Worm (Caenorhabditis elegans) whole organism, L1 larva: ENCODE measurements around the gene ins-15.

Source experiments
- C16A3.4 ChIP-seq: fragments of 150-350 bp; optimal IDR thresholded peaks from 2 replicates; lab custom pipeline; 2014; ENCODE audit warnings: missing biosample characterization, missing genetic modification characterization
- Y116A8C.19 ChIP-seq: sonication (generic microtip); optimal IDR thresholded peaks from 2 replicates; lab custom pipeline; 2016; ENCODE audit warnings: missing compliant biosample characterization, missing genetic modification characterization, borderline replicate concordance
- blmp-1 ChIP-seq: fragments of 150-350 bp; optimal IDR thresholded peaks from 2 replicates; lab custom pipeline; 2014; ENCODE audit warnings: missing biosample characterization, missing genetic modification characterization
- ceh-82 ChIP-seq, 3 experiments: fragments of 150-350 bp in 1 of 3; sonication (generic microtip) in 2 of 3; optimal IDR thresholded peaks; 2 replicates each; lab custom pipeline; 2014 to 2017; ENCODE audit warnings: missing biosample characterization in 3 of 3, missing genetic modification characterization in 3 of 3
- ceh-88 ChIP-seq: fragments of 200-800 bp; sonication (Bioruptor generic); IDR thresholded peaks from 2 replicates; pipeline ENCODE4 v1.3.6; 2022; ENCODE audit warnings: missing genetic modification characterization, missing compliant biosample characterization
- ces-1 ChIP-seq: fragments of 150-350 bp; optimal IDR thresholded peaks from 2 replicates; lab custom pipeline; 2014; ENCODE audit warnings: missing biosample characterization, missing genetic modification reagents, missing genetic modification characterization
- dpl-1 ChIP-seq, 3 experiments: fragments of 150-350 bp in 2 of 3; sonication (generic microtip) in 1 of 3; optimal IDR thresholded peaks; 2 replicates each; lab custom pipeline; 2014 to 2017; ENCODE audit warnings: missing biosample characterization in 3 of 3, missing genetic modification characterization in 3 of 3, missing genetic modification reagents in 3 of 3
- dsc-1 ChIP-seq: sonication (generic microtip); optimal IDR thresholded peaks from 2 replicates; lab custom pipeline; 2016; ENCODE audit warnings: mild to moderate bottlenecking, missing genetic modification characterization, missing compliant biosample characterization
- efl-1 ChIP-seq, 4 experiments: fragments of 150-350 bp; optimal IDR thresholded peaks in 3 of 4; peaks in 1 of 4; 1 replicate in 1 of 4; 2 replicates in 3 of 4; lab custom pipeline; 2014; ENCODE audit warnings: missing biosample characterization in 2 of 4, missing genetic modification characterization in 2 of 4, missing genetic modification reagents in 2 of 4
- efl-3 ChIP-seq: fragments of 200-800 bp; sonication (Bioruptor generic); optimal IDR thresholded peaks from 2 replicates; lab custom pipeline; 2018; ENCODE audit warnings: mild to moderate bottlenecking, missing genetic modification characterization, missing compliant biosample characterization
- elt-2 ChIP-seq: sonication (generic microtip); optimal IDR thresholded peaks from 2 replicates; lab custom pipeline; 2016; ENCODE audit warnings: missing genetic modification characterization, mild to moderate bottlenecking, inconsistent platforms, missing compliant biosample characterization, missing genetic modification reagents
- elt-3 ChIP-seq, 6 experiments: fragments of 150-350 bp in 1 of 6; sonication (generic microtip); optimal IDR thresholded peaks; 2 replicates each; lab custom pipeline; 2017 to 2018; ENCODE audit warnings: missing biosample characterization in 6 of 6, missing genetic modification characterization in 6 of 6, inconsistent platforms in 1 of 6
- fkh-10 ChIP-seq: sonication (generic microtip); optimal IDR thresholded peaks from 2 replicates; lab custom pipeline; 2017; ENCODE audit warnings: missing biosample characterization, missing genetic modification reagents, missing genetic modification characterization
- fkh-8 ChIP-seq: sonication (generic microtip); optimal IDR thresholded peaks from 2 replicates; lab custom pipeline; 2016; ENCODE audit warnings: mild to moderate bottlenecking, missing genetic modification characterization, missing compliant biosample characterization
- hpl-2 ChIP-seq: fragments of 150-350 bp; optimal IDR thresholded peaks from 2 replicates; lab custom pipeline; 2014; ENCODE audit warnings: missing biosample characterization, missing genetic modification reagents, missing genetic modification characterization
- isw-1 ChIP-seq: fragments of 200-800 bp; sonication (Bioruptor generic); IDR thresholded peaks from 2 replicates; pipeline ENCODE4 v1.3.6; 2022; ENCODE audit warnings: missing genetic modification characterization, missing compliant biosample characterization
- lin-13 ChIP-seq: fragments of 150-350 bp; optimal IDR thresholded peaks from 2 replicates; lab custom pipeline; 2014; ENCODE audit warnings: missing biosample characterization, missing genetic modification reagents, missing genetic modification characterization
- lin-14 ChIP-seq: fragments of 200-800 bp; sonication (Bioruptor generic); optimal IDR thresholded peaks from 2 replicates; lab custom pipeline; 2018; ENCODE audit warnings: mild to moderate bottlenecking, missing genetic modification characterization, moderate library complexity, missing compliant biosample characterization
- lin-35 ChIP-seq, 2 experiments: fragments of 150-350 bp; optimal IDR thresholded peaks; 2 replicates each; lab custom pipeline; 2014; ENCODE audit warnings: missing biosample characterization in 2 of 2, missing genetic modification characterization in 2 of 2, missing genetic modification reagents in 2 of 2
- lir-3 ChIP-seq: sonication (generic microtip); optimal IDR thresholded peaks from 2 replicates; lab custom pipeline; 2016; ENCODE audit warnings: mild to moderate bottlenecking, missing genetic modification characterization, moderate library complexity, missing compliant biosample characterization; ENCODE audit not compliant: poor library complexity
- lsy-2 ChIP-seq, 2 experiments: fragments of 150-350 bp; optimal IDR thresholded peaks; 2 replicates each; lab custom pipeline; 2014; ENCODE audit warnings: missing biosample characterization in 2 of 2, missing genetic modification characterization in 2 of 2
- mab-9 ChIP-seq: fragments of 200-800 bp; sonication (Bioruptor generic); IDR thresholded peaks from 2 replicates; pipeline ENCODE4 v1.3.6; 2022; ENCODE audit warnings: missing genetic modification reagents, missing genetic modification characterization, missing compliant biosample characterization
- mdl-1 ChIP-seq, 2 experiments: fragments of 150-350 bp; optimal IDR thresholded peaks; 2 replicates each; lab custom pipeline; 2014 to 2017; ENCODE audit warnings: missing biosample characterization in 2 of 2, missing genetic modification characterization in 2 of 2, inconsistent platforms in 1 of 2
- mef-2 ChIP-seq: fragments of 150-350 bp; optimal IDR thresholded peaks from 2 replicates; lab custom pipeline; 2014; ENCODE audit warnings: missing biosample characterization, missing genetic modification characterization
- nhr-11 ChIP-seq: fragments of 150-350 bp; optimal IDR thresholded peaks from 2 replicates; lab custom pipeline; 2014; ENCODE audit warnings: missing biosample characterization, missing genetic modification characterization
- nhr-12 ChIP-seq: sonication (generic microtip); optimal IDR thresholded peaks from 2 replicates; lab custom pipeline; 2017; ENCODE audit warnings: missing biosample characterization, missing genetic modification characterization
- nhr-19 ChIP-seq: fragments of 200-800 bp; sonication (Bioruptor generic); conservative IDR thresholded peaks from 2 replicates; pipeline ENCODE4 v1.3.6; 2022; ENCODE audit warnings: missing genetic modification characterization, missing compliant biosample characterization
- nhr-237 ChIP-seq: fragments of 150-350 bp; optimal IDR thresholded peaks from 2 replicates; lab custom pipeline; 2014; ENCODE audit warnings: missing biosample characterization, missing genetic modification characterization
- nhr-28 ChIP-seq: fragments of 150-350 bp; optimal IDR thresholded peaks from 2 replicates; lab custom pipeline; 2014; ENCODE audit warnings: missing biosample characterization, missing genetic modification characterization
- nhr-71 ChIP-seq: sonication (generic microtip); optimal IDR thresholded peaks from 2 replicates; lab custom pipeline; 2016; ENCODE audit warnings: mild to moderate bottlenecking, missing genetic modification characterization, moderate library complexity, missing compliant biosample characterization
- nhr-76 ChIP-seq: sonication (generic microtip); optimal IDR thresholded peaks from 2 replicates; lab custom pipeline; 2017; ENCODE audit warnings: missing biosample characterization, missing genetic modification characterization
- nhr-77 ChIP-seq: fragments of 150-350 bp; optimal IDR thresholded peaks from 2 replicates; lab custom pipeline; 2014; ENCODE audit warnings: missing biosample characterization, missing genetic modification characterization
- nhr-84 ChIP-seq: sonication (generic microtip); optimal IDR thresholded peaks from 2 replicates; lab custom pipeline; 2017; ENCODE audit warnings: missing biosample characterization, missing genetic modification characterization
- pqm-1 ChIP-seq: sonication (generic microtip); optimal IDR thresholded peaks from 3 replicates; lab custom pipeline; 2017; ENCODE audit warnings: missing biosample characterization, missing genetic modification characterization
- rnt-1 ChIP-seq: sonication (generic microtip); optimal IDR thresholded peaks from 2 replicates; lab custom pipeline; 2016; ENCODE audit warnings: mild to moderate bottlenecking, missing genetic modification characterization, moderate library complexity, missing compliant biosample characterization
- snu-23 ChIP-seq: sonication (generic microtip); optimal IDR thresholded peaks from 2 replicates; lab custom pipeline; 2016; ENCODE audit warnings: missing genetic modification characterization, missing compliant biosample characterization
- sox-4 ChIP-seq: sonication (generic microtip); optimal IDR thresholded peaks from 2 replicates; lab custom pipeline; 2016; ENCODE audit warnings: missing genetic modification characterization, missing compliant biosample characterization
- sup-37 ChIP-seq: fragments of 200-800 bp; sonication (Bioruptor generic); optimal IDR thresholded peaks from 2 replicates; lab custom pipeline; 2018; ENCODE audit warnings: mild to moderate bottlenecking, missing genetic modification characterization, missing compliant biosample characterization
- swsn-7 ChIP-seq: sonication (generic microtip); optimal IDR thresholded peaks from 2 replicates; lab custom pipeline; 2016; ENCODE audit warnings: missing genetic modification characterization, missing compliant biosample characterization
- tlp-1 ChIP-seq: fragments of 150-350 bp; optimal IDR thresholded peaks from 2 replicates; lab custom pipeline; 2014; ENCODE audit warnings: missing biosample characterization, missing genetic modification characterization
- unc-30 ChIP-seq: sonication (generic microtip); optimal IDR thresholded peaks from 2 replicates; lab custom pipeline; 2017; ENCODE audit warnings: missing biosample characterization, missing genetic modification characterization
- unc-98 ChIP-seq: fragments of 200-800 bp; sonication (Bioruptor generic); IDR thresholded peaks from 2 replicates; pipeline ENCODE4 v1.3.6; 2022; ENCODE audit warnings: missing genetic modification characterization, missing compliant biosample characterization
- xbp-1 ChIP-seq: sonication (generic microtip); optimal IDR thresholded peaks from 2 replicates; lab custom pipeline; 2016; ENCODE audit warnings: missing genetic modification characterization, missing compliant biosample characterization
- zag-1 ChIP-seq: fragments of 150-350 bp; optimal IDR thresholded peaks from 2 replicates; lab custom pipeline; 2014; ENCODE audit warnings: missing biosample characterization, missing genetic modification characterization

Gene ins-15

DNA sequence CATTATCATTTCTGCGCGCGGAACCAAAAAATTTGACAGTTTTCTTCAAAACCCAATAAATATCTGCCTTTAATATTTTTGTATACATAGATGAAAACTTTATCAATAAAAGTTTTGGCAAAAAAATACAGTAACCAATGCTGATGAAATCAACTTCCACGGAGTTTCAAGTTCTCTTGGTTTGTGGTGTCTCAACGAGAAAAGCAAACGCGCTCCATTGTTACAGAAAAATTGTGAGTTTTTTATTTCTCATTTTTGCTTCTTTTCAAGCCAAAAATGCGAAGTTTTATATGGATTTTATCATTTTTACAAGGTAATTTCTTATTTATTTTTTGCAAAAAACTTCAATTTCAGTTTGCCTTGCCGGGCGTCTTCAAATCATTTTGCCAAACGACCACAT is 9.9 kb downstream of the ins-15 start, which contains the start of gene T14B4.3 (continued):
- TF ChIP-seq sup-37 (GFP tag; lab: Kevin White, UChicago), result no peak
- TF ChIP-seq lir-3, result peak; percentile 77
- TF ChIP-seq Y116A8C.19 (tag; lab: Kevin White, UChicago), result no peak
- TF ChIP-seq xbp-1 (tag; lab: Kevin White, UChicago), result peak; percentile 50
- TF ChIP-seq, all 84 proteins: peak for 40

DNA sequence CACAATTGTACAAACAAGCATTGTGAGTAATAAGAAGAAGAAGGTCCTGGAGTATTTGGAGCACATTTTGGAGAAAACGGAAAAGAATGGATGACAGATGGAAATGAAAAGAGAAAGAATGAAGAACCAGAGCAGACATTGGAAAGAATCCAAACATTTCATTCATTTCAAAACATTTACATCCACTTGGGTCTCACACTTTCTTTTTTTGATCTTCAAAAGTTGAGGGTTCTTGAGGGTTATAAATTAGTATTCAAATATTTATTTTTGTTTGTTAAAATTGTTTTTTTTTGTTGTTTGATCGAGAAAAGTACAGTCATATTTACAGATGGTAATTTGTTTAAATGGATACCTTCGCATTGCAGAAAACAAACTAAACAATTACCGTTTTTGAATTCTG is 10.8 kb downstream of the ins-15 start, which contains the start of gene T14B4.9:
TSS of gene T14B4.9 (minus strand) at position 101 of the 400 bp plus-strand sequence.
- TF ChIP-seq efl-3 (GFP tag; lab: Kevin White, UChicago), result no peak
- TF ChIP-seq hpl-2 (GFP tag; lab: Kevin White, UChicago), result no peak
- TF ChIP-seq nhr-84 (tag; lab: Kevin White, UChicago), result no peak
- TF ChIP-seq blmp-1, result no peak

DNA sequence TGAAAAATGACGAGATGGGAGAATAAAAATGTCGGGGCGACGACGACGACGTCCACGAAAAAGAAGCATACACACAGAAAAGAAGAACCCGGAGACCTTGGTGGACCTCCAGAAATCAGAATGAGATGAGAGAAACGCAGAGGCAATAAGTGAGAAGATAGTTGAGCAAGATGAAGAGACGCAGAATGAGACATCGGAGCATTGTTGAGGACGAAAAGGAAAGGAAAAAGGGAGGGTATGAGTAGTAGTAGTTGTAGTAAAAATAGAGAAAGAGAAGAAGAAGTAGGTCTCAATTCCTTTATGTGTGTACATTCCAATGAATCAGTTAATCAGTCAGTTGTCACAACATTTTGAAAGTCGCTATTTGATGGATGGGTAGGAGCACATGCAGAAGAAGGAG is 15.2 kb downstream of the ins-15 start, which contains the start of gene T14B4.8:
TSS of gene T14B4.8 (minus strand) at position 60 of the 400 bp plus-strand sequence.
- TF ChIP-seq lsy-2 (tag; optimal IDR thresholded peaks at IDR 0.05; lab: Kevin White, UChicago), result peak in 1 of 2 experiments; percentile 27
- TF ChIP-seq fkh-8, result no peak
- TF ChIP-seq fkh-10 (GFP tag; lab: Kevin White, UChicago), result peak; percentile 33
- TF ChIP-seq ceh-82 (tag; optimal IDR thresholded peaks at IDR 0.05; lab: Kevin White, UChicago), result peak in 1 of 3 experiments; percentile 32
- TF ChIP-seq nhr-71, result peak; percentile 33
- TF ChIP-seq lin-35 (GFP tag; optimal IDR thresholded peaks at IDR 0.05; lab: Kevin White, UChicago), result peak in 1 of 2 experiments; percentile 11
- peak; percentile 17 for TF ChIP-seq rnt-1 (tag; lab: Kevin White, UChicago)
- peak; percentile 6; the same call in 1 of the 2 replicates for TF ChIP-seq isw-1 (GFP tag; lab: Robert Waterston, UW)
- TF ChIP-seq elt-2 (tag; lab: Kevin White, UChicago), result no peak
- TF ChIP-seq efl-1 (optimal IDR thresholded peaks at IDR 0.05; lab: Kevin White, UChicago), result peak; percentile 13 to 41
- peak in 1 of 2 experiments; percentile 50 for TF ChIP-seq efl-1 (GFP tag; optimal IDR thresholded peaks at IDR 0.05 in 1 of 2; lab: Kevin White, UChicago)
- no peak for TF ChIP-seq nhr-11 (tag; lab: Kevin White, UChicago)
- TF ChIP-seq nhr-28 (tag; lab: Kevin White, UChicago), result no peak
- peak; percentile 69 for TF ChIP-seq lin-14 (GFP tag; lab: Kevin White, UChicago)

DNA sequence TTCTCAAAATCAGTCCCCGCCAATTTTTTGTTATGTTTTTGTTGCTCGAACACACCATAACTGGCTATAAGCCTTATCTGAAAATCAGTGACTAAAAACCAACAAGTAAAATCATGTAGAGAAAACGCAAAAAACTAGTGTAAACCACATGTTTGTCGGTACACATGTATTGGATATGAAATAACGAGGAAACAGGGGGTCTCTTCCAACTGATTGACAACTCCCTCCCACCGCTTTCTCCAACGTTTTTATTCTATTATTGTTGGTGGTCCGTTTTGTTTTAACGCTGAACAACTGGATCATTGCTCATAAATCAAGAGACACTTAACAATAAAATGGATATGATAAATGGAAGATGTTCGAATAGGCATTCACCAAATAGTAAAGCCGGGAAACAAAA is 17.7 kb downstream of the ins-15 start:
- TF ChIP-seq nhr-19 (no peak), C16A3.4 (no peak), nhr-77 (tag; lab: Kevin White, UChicago) (no peak), ceh-88 (GFP tag; lab: Robert Waterston, UW) (no peak), lin-13 (no peak), sup-37 (GFP tag; lab: Kevin White, UChicago) (no peak), lin-14 (GFP tag; lab: Kevin White, UChicago) (peak; percentile 32), lir-3 (no peak), dsc-1 (tag; lab: Kevin White, UChicago) (peak; percentile 52), unc-30 (tag; lab: Kevin White, UChicago) (no peak), pqm-1 (no peak), nhr-28 (tag; lab: Kevin White, UChicago) (no peak)

DNA sequence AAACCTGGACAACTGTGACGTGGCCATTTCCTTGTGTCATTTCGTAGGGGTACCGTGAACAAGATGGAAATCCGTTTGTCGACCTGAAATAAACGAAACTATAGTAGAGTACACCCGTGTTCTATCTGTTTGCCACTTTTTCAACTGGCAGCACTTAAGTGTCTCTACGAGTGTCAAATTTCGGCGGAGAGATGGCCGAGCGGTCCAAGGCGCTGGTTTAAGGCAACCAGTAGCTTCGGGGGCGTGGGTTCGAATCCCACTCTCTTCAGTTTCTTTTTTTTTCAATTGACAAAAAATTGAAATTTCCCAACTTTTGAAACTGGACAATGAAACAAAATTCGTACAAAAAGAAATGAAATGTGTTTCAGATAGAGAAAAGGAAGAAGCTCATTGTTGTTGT is 23.0 kb downstream of the ins-15 start:
- TF ChIP-seq efl-3 (GFP tag; lab: Kevin White, UChicago), result no peak
- TF ChIP-seq ces-1 (GFP tag; lab: Kevin White, UChicago), result no peak
- peak; percentile 55 for TF ChIP-seq dsc-1 (tag; lab: Kevin White, UChicago)
- peak; percentile 46 for TF ChIP-seq lin-14 (GFP tag; lab: Kevin White, UChicago)
- no peak for TF ChIP-seq mef-2 (tag; lab: Kevin White, UChicago)
- TF ChIP-seq nhr-12, result no peak
- TF ChIP-seq unc-98, result no peak
- TF ChIP-seq dpl-1 (GFP tag; optimal IDR thresholded peaks at IDR 0.05; lab: Kevin White, UChicago), result peak in 2 of 3 experiments; percentile 1 to 14
- TF ChIP-seq mab-9 (GFP tag; lab: Robert Waterston, UW), result no peak
- TF ChIP-seq snu-23 (GFP tag; lab: Kevin White, UChicago), result peak; percentile 62
- no peak for TF ChIP-seq Y116A8C.19 (tag; lab: Kevin White, UChicago)
- peak; percentile 32 for TF ChIP-seq swsn-7 (tag; lab: Kevin White, UChicago)
- TF ChIP-seq zag-1 (tag; lab: Kevin White, UChicago), result no peak
- no peak for TF ChIP-seq mdl-1 (tag; optimal IDR thresholded peaks at IDR 0.05; lab: Kevin White, UChicago)
- TF ChIP-seq nhr-237 (tag; lab: Kevin White, UChicago), result no peak
- no peak for TF ChIP-seq fkh-10 (GFP tag; lab: Kevin White, UChicago)
- peak in 1 of 3 experiments; percentile 12 for TF ChIP-seq ceh-82 (tag; optimal IDR thresholded peaks at IDR 0.05; lab: Kevin White, UChicago)
- TF ChIP-seq tlp-1, result no peak
- peak; percentile 26 for TF ChIP-seq xbp-1 (tag; lab: Kevin White, UChicago)
- no peak for TF ChIP-seq sox-4 (tag; lab: Kevin White, UChicago)
- peak in 2 of 6 experiments; percentile 9 to 17 for TF ChIP-seq elt-3 (tag; optimal IDR thresholded peaks at IDR 0.05; lab: Kevin White, UChicago)
- TF ChIP-seq nhr-76 (tag; lab: Kevin White, UChicago), result no peak
- no peak for TF ChIP-seq C16A3.4
